Fruit fly (Drosophila melanogaster) whole organism, embryonic: ENCODE measurements around the gene Nin.

Experiments
- BEAF-32 ChIP-seq: fragments of 200-800 bp; sonication (Bioruptor generic); optimal IDR thresholded peaks from 3 replicates; lab custom pipeline; 2017; ENCODE audit warnings: missing biosample characterization, missing genetic modification characterization, mild to moderate bottlenecking, moderate library complexity, missing genetic modification reagents
- CG10274 ChIP-seq: fragments of 200-800 bp; sonication (Bioruptor generic); optimal IDR thresholded peaks from 3 replicates; lab custom pipeline; 2017; ENCODE audit warnings: missing biosample characterization, mild to moderate bottlenecking, missing genetic modification characterization
- CG10543 ChIP-seq: fragments of 200-800 bp; sonication (Bioruptor generic); optimal IDR thresholded peaks from 3 replicates; lab custom pipeline; 2017; ENCODE audit warnings: missing biosample characterization, mild to moderate bottlenecking, missing genetic modification characterization, moderate library complexity
- CG10565 ChIP-seq: fragments of 200-800 bp; sonication (Bioruptor generic); optimal IDR thresholded peaks from 3 replicates; lab custom pipeline; 2016; ENCODE audit warnings: missing biosample characterization, mild to moderate bottlenecking, missing genetic modification characterization
- CG11085 ChIP-seq: fragments of 200-800 bp; sonication (Bioruptor generic); IDR thresholded peaks from 2 replicates; pipeline ENCODE4 v1.3.6; 2022; ENCODE audit warnings: missing biosample characterization, missing genetic modification characterization
- CG1233 ChIP-seq: fragments of 200-800 bp; sonication (Bioruptor generic); optimal IDR thresholded peaks from 4 replicates; lab custom pipeline; 2018; ENCODE audit warnings: missing biosample characterization, mild to moderate bottlenecking, missing genetic modification characterization
- CG1529 ChIP-seq: fragments of 200-800 bp; sonication (Bioruptor generic); optimal IDR thresholded peaks from 3 replicates; lab custom pipeline; 2018; ENCODE audit warnings: missing biosample characterization, missing genetic modification characterization
- CG17359 ChIP-seq: fragments of 200-800 bp; sonication (Bioruptor generic); optimal IDR thresholded peaks from 3 replicates; lab custom pipeline; 2018; ENCODE audit warnings: missing biosample characterization, mild to moderate bottlenecking, missing genetic modification characterization, moderate library complexity
- CG17385 ChIP-seq: fragments of 200-800 bp; sonication (Bioruptor generic); optimal IDR thresholded peaks from 3 replicates; lab custom pipeline; 2018; ENCODE audit warnings: missing biosample characterization, mild to moderate bottlenecking, missing genetic modification characterization
- CG2199 ChIP-seq: fragments of 200-800 bp; sonication (Bioruptor generic); IDR thresholded peaks from 3 replicates; pipeline ENCODE4 v1.3.6; 2022; ENCODE audit warnings: missing biosample characterization, missing genetic modification characterization
- CG3065 ChIP-seq: fragments of 200-800 bp; sonication (Bioruptor generic); optimal IDR thresholded peaks from 2 replicates; lab custom pipeline; 2016; ENCODE audit warnings: missing biosample characterization, missing genetic modification characterization
- CG31441 ChIP-seq: fragments of 200-800 bp; sonication (Bioruptor generic); IDR thresholded peaks from 2 replicates; pipeline ENCODE4 v1.3.6; 2022; ENCODE audit warnings: missing biosample characterization, missing genetic modification characterization
- CG3838 ChIP-seq: fragments of 200-800 bp; sonication (Bioruptor generic); optimal IDR thresholded peaks from 3 replicates; lab custom pipeline; 2016; ENCODE audit warnings: missing biosample characterization, missing genetic modification characterization
- CG5180 ChIP-seq: fragments of 200-800 bp; sonication (Bioruptor generic); optimal IDR thresholded peaks from 3 replicates; lab custom pipeline; 2017; ENCODE audit warnings: missing biosample characterization, missing genetic modification characterization, mild to moderate bottlenecking, moderate library complexity, missing genetic modification reagents
- CG6272 ChIP-seq: fragments of 200-800 bp; sonication (Bioruptor generic); IDR thresholded peaks from 2 replicates; pipeline ENCODE4 v1.3.6; 2022; ENCODE audit warnings: missing biosample characterization, missing genetic modification characterization
- CG6683 ChIP-seq: fragments of 200-800 bp; sonication (Bioruptor generic); optimal IDR thresholded peaks from 2 replicates; lab custom pipeline; 2017; ENCODE audit warnings: missing biosample characterization, mild to moderate bottlenecking, missing genetic modification characterization, missing genetic modification reagents
- CG7357 ChIP-seq: fragments of 200-800 bp; sonication (Bioruptor generic); IDR thresholded peaks from 3 replicates; pipeline ENCODE4 v1.3.6; 2022; ENCODE audit warnings: missing biosample characterization, missing genetic modification characterization
- CG8089 ChIP-seq: fragments of 200-800 bp; sonication (Bioruptor generic); optimal IDR thresholded peaks from 3 replicates; lab custom pipeline; 2016; ENCODE audit warnings: missing biosample characterization, missing genetic modification characterization
- CG8290 ChIP-seq, 3 experiments: fragments of 200-800 bp; sonication (Bioruptor generic); optimal IDR thresholded peaks; 2 replicates each; lab custom pipeline; 2016 to 2019; ENCODE audit warnings: missing biosample characterization in 3 of 3, missing genetic modification characterization in 3 of 3, mild to moderate bottlenecking in 2 of 3, moderate library complexity in 1 of 3
- CG8359 ChIP-seq: fragments of 200-800 bp; sonication (Bioruptor generic); optimal IDR thresholded peaks from 2 replicates; lab custom pipeline; 2017; ENCODE audit warnings: missing biosample characterization, mild to moderate bottlenecking, missing genetic modification characterization, borderline replicate concordance
- CG9876 ChIP-seq: fragments of 200-800 bp; sonication (Bioruptor generic); optimal IDR thresholded peaks from 2 replicates; lab custom pipeline; 2016; ENCODE audit warnings: missing biosample characterization, missing genetic modification characterization
- D ChIP-seq, 2 experiments: fragments of 200-800 bp in 1 of 2; fragments of >200 bp in 1 of 2; sonication (Bioruptor generic) in 1 of 2; optimal IDR thresholded peaks; 2 replicates in 1 of 2; 3 replicates in 1 of 2; lab custom pipeline; 2017; ENCODE audit warnings: mild to moderate bottlenecking in 1 of 2, missing biosample characterization in 1 of 2, missing genetic modification characterization in 1 of 2, missing genetic modification reagents in 1 of 2
- Deaf1 ChIP-seq: fragments of 200-800 bp; optimal IDR thresholded peaks from 3 replicates; lab custom pipeline; 2019; ENCODE audit warnings: missing biosample characterization, mild to moderate bottlenecking, missing genetic modification characterization, moderate library complexity
- Lhr ChIP-seq: fragments of 200-800 bp; sonication (Bioruptor generic); optimal IDR thresholded peaks from 3 replicates; lab custom pipeline; 2017; ENCODE audit warnings: mild to moderate bottlenecking, missing biosample characterization, missing genetic modification reagents, missing genetic modification characterization
- MBD-R2 ChIP-seq: fragments of 200-800 bp; sonication (Bioruptor generic); IDR thresholded peaks from 2 replicates; pipeline ENCODE4 v1.3.6; 2022; ENCODE audit warnings: missing biosample characterization, missing genetic modification characterization
- Mes4 ChIP-seq: fragments of 200-800 bp; sonication (Bioruptor generic); optimal IDR thresholded peaks from 2 replicates; lab custom pipeline; 2016; ENCODE audit warnings: missing biosample characterization, missing genetic modification characterization
- Side ChIP-seq: fragments of 200-800 bp; sonication (Bioruptor generic); optimal IDR thresholded peaks from 2 replicates; lab custom pipeline; 2016; ENCODE audit warnings: missing biosample characterization, missing genetic modification characterization
- TFAM ChIP-seq: fragments of 200-800 bp; sonication (Bioruptor generic); optimal IDR thresholded peaks from 2 replicates; lab custom pipeline; 2017; ENCODE audit warnings: missing biosample characterization, missing genetic modification characterization, inconsistent platforms
- Xrp1 ChIP-seq: fragments of 200-800 bp; sonication (Bioruptor generic); IDR thresholded peaks from 2 replicates; pipeline ENCODE4 v1.3.6; 2022; ENCODE audit warnings: missing biosample characterization, missing genetic modification characterization
- YL-1 ChIP-seq: fragments of 200-800 bp; sonication (Bioruptor generic); optimal IDR thresholded peaks from 3 replicates; lab custom pipeline; 2017; ENCODE audit warnings: missing biosample characterization, mild to moderate bottlenecking, missing genetic modification characterization
- ac ChIP-seq: fragments of 200-800 bp; sonication (Bioruptor generic); optimal IDR thresholded peaks from 3 replicates; lab custom pipeline; 2017; ENCODE audit warnings: missing biosample characterization, mild to moderate bottlenecking, missing genetic modification characterization
- amos ChIP-seq: fragments of 200-800 bp; sonication (Bioruptor generic); IDR thresholded peaks from 2 replicates; pipeline ENCODE4 v1.3.6; 2022; ENCODE audit warnings: missing biosample characterization, missing genetic modification characterization; ENCODE audit not compliant: partially characterized antibody
- crol ChIP-seq: fragments of 200-800 bp; sonication (Bioruptor generic); IDR thresholded peaks from 2 replicates; pipeline ENCODE4 v1.3.6; 2022; ENCODE audit warnings: missing biosample characterization, missing genetic modification characterization
- en ChIP-seq: fragments of 200-800 bp; sonication (Bioruptor generic); optimal IDR thresholded peaks from 2 replicates; lab custom pipeline; 2016; ENCODE audit warnings: missing biosample characterization, missing genetic modification characterization
- eve ChIP-seq, 2 experiments: fragments of >200 bp; optimal IDR thresholded peaks; 2 replicates each; lab custom pipeline; 2017; ENCODE audit warnings: missing biosample characterization in 2 of 2, missing genetic modification characterization in 2 of 2
- gem ChIP-seq: fragments of 200-800 bp; sonication (Bioruptor generic); optimal IDR thresholded peaks from 2 replicates; lab custom pipeline; 2019; ENCODE audit warnings: missing biosample characterization, mild to moderate bottlenecking, missing genetic modification characterization, moderate library complexity
- lbe ChIP-seq: fragments of 200-800 bp; sonication (Bioruptor generic); optimal IDR thresholded peaks from 2 replicates; lab custom pipeline; 2016; ENCODE audit warnings: missing biosample characterization, mild to moderate bottlenecking, missing genetic modification characterization
- nau ChIP-seq: fragments of 200-800 bp; sonication (Bioruptor generic); optimal IDR thresholded peaks from 3 replicates; lab custom pipeline; 2017; ENCODE audit warnings: missing biosample characterization, mild to moderate bottlenecking, missing genetic modification characterization, missing genetic modification reagents
- nerfin-2 ChIP-seq: fragments of 200-800 bp; sonication (Bioruptor generic); IDR thresholded peaks from 2 replicates; pipeline ENCODE4 v1.3.6; 2022; ENCODE audit warnings: missing biosample characterization, missing genetic modification characterization; ENCODE audit not compliant: partially characterized antibody
- nom ChIP-seq: fragments of 200-800 bp; sonication (Bioruptor generic); optimal IDR thresholded peaks from 2 replicates; lab custom pipeline; 2017; ENCODE audit warnings: missing biosample characterization, missing genetic modification characterization, mild to moderate bottlenecking, moderate library complexity, missing genetic modification reagents
- sens-2 ChIP-seq: fragments of 200-800 bp; sonication (Bioruptor generic); IDR thresholded peaks from 2 replicates; pipeline ENCODE4 v1.3.6; 2022; ENCODE audit warnings: missing biosample characterization, missing genetic modification characterization
- slp2 ChIP-seq: fragments of 200-800 bp; sonication (Bioruptor generic); optimal IDR thresholded peaks from 2 replicates; lab custom pipeline; 2016; ENCODE audit warnings: missing biosample characterization, missing genetic modification characterization
- trh ChIP-seq: fragments of 200-800 bp; sonication (Bioruptor generic); optimal IDR thresholded peaks from 2 replicates; lab custom pipeline; 2016; ENCODE audit warnings: missing biosample characterization, missing genetic modification characterization
- vfl ChIP-seq: fragments of 200-800 bp; sonication (Bioruptor generic); optimal IDR thresholded peaks from 2 replicates; lab custom pipeline; 2016; ENCODE audit warnings: missing biosample characterization, missing genetic modification characterization
- zfh1 ChIP-seq: fragments of 200-800 bp; sonication (Bioruptor generic); IDR thresholded peaks from 3 replicates; pipeline ENCODE4 v1.3.6; 2022; ENCODE audit warnings: missing biosample characterization, missing genetic modification characterization

The Nin gene

DNA sequence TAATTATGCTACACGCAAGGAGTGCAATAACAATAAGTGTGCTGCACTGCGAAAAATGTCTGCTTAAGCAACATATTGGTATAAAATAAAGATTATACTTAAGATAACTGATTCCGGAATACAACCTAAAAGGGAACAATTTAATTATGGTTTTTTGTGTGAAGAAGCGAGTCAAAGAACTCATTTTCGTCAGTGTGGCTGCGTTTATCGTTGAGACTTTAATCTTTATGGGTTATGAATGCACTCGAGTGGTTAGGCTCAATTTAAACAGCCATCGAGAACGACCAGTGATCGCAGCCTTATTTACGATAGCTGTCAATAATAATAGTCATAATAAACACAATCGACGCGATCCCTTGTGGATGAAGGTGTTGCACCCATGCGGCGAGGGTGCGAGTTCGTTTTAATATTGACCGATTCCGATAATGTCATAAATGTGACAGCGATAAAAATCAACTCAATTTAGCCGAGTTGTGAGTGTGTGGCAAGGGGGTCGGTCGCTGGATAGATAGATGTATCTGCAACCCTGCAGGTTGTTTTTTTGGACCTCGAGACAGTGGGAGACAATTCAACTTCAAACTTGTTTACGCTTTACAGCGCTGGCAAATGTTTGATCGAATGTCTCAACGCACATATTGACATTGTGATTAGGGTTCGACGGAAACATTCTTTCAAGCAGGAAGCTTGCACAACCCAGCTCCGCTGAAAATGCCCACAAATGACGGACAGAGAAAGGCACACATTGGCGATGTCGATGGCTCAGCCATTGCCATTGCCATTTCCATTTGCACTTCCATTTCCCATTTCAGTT is 22.1 kb downstream of the Nin start (continued):
- TF ChIP-seq Mes4 = peak; percentile 57
- peak; percentile 31; the same call in 1 of the 2 replicates for TF ChIP-seq crol (GFP tag; lab: Robert Waterston, UW)
- peak in 1 of 2 experiments; percentile 81 for TF ChIP-seq eve (GFP tag; optimal IDR thresholded peaks at IDR 0.05; lab: Kevin White, UChicago)
- TF ChIP-seq CG10565 (GFP tag; lab: Kevin White, UChicago) = no peak
- TF ChIP-seq CG3065 (GFP tag; lab: Kevin White, UChicago) = peak; percentile 33
- no peak for TF ChIP-seq CG9876 (GFP tag; lab: Kevin White, UChicago)
- peak; percentile 64 for TF ChIP-seq CG8089 (GFP tag; lab: Kevin White, UChicago)
- no peak for TF ChIP-seq en (GFP tag; lab: Kevin White, UChicago)
- TF ChIP-seq, all 482 proteins: peak for 233

DNA sequence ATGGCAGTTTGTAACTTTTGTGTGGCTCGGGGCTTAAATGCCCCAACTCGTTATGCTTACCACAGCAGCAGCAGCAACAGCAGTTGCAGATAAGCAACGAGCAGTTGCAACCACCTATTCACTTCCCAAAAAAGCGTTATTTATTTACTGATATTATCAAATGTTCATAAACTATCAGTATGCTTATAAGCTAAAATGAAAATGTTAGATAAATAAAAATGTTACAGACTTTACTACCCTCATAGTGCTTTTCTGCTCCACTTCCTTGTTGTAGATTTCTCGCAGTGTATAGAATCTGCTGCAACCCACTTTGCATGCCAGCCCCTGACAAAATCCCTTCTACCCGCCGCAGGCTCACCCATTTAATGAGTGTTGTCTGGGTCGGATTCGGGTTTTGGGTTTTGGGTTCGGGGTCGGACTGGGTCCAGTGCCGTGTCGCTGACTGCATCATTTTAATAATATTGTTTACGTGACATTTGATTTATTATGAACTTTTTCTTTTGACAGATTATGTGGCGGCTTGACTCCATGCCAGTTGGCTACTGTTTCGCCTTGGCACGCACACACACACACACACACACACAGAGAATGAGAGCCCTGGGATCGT is 24.1 kb downstream of the Nin start:
- peak; percentile 85 for TF ChIP-seq lbe (GFP tag; lab: Kevin White, UChicago)
- TF ChIP-seq CG6683 (GFP tag; lab: Kevin White, UChicago) = no peak
- TF ChIP-seq BEAF-32 = no peak
- TF ChIP-seq Side (GFP tag; lab: Kevin White, UChicago) = no peak
- no peak for TF ChIP-seq nerfin-2
- TF ChIP-seq CG7357 = no peak
- TF ChIP-seq CG10543 (GFP tag; lab: Kevin White, UChicago) = no peak
- TF ChIP-seq CG8290 (GFP tag; optimal IDR thresholded peaks at IDR 0.05; lab: Kevin White, UChicago) = no peak
- TF ChIP-seq CG8290 (tag; optimal IDR thresholded peaks at IDR 0.05; lab: Kevin White, UChicago) = no peak
- peak; percentile 29 for TF ChIP-seq gem (tag; lab: Kevin White, UChicago)
- TF ChIP-seq TFAM (GFP tag; lab: Kevin White, UChicago) = no peak
- no peak for TF ChIP-seq CG3065 (GFP tag; lab: Kevin White, UChicago)
- no peak for TF ChIP-seq CG11085
- no peak for TF ChIP-seq YL-1 (GFP tag; lab: Kevin White, UChicago)
- no peak for TF ChIP-seq CG3838 (GFP tag; lab: Kevin White, UChicago)
- TF ChIP-seq CG8359 = peak; percentile 8
- TF ChIP-seq vfl (GFP tag; lab: Kevin White, UChicago) = no peak
- TF ChIP-seq MBD-R2 = no peak
- no peak for TF ChIP-seq Deaf1 (tag; lab: Kevin White, UChicago)
- TF ChIP-seq CG1529 (GFP tag; lab: Kevin White, UChicago) = no peak
- no peak for TF ChIP-seq sens-2 (GFP tag; lab: Robert Waterston, UW)
- no peak for TF ChIP-seq trh (GFP tag; lab: Kevin White, UChicago)
- no peak for TF ChIP-seq CG1233 (GFP tag; lab: Kevin White, UChicago)
- TF ChIP-seq Xrp1 = peak; percentile 31; the same call in 1 of the 2 replicates
- no peak for TF ChIP-seq nau
- TF ChIP-seq CG10274 (GFP tag; lab: Kevin White, UChicago) = no peak
- TF ChIP-seq amos = no peak
- no peak for TF ChIP-seq CG6272 (GFP tag; lab: Robert Waterston, UW)
- peak; percentile 6 for TF ChIP-seq CG17359
- no peak for TF ChIP-seq D (optimal IDR thresholded peaks at IDR 0.05; lab: Kevin White, UChicago)
- TF ChIP-seq D (GFP tag; optimal IDR thresholded peaks at IDR 0.05; lab: Kevin White, UChicago) = peak; percentile 6
- TF ChIP-seq ac (GFP tag; lab: Kevin White, UChicago) = no peak
- TF ChIP-seq CG17385 = no peak
- peak; percentile 26; the same call in 1 of the 2 replicates for TF ChIP-seq CG31441 (GFP tag; lab: Robert Waterston, UW)
- TF ChIP-seq zfh1 (GFP tag; lab: Robert Waterston, UW) = 0 out of 3 replicates have a peak, but pooled peaks have one; percentile 41
- no peak for TF ChIP-seq CG2199 (GFP tag; lab: Robert Waterston, UW)
- no peak for TF ChIP-seq Lhr
- peak; percentile 79 for TF ChIP-seq nom (GFP tag; lab: Kevin White, UChicago)
- TF ChIP-seq slp2 (GFP tag; lab: Kevin White, UChicago) = no peak
- no peak for TF ChIP-seq CG5180
